Fruit fly (Drosophila melanogaster) whole organism, pupa: Measurements from ENCODE around the gene CG31922.

Experiments
- CG10348 ChIP-seq: fragments of 200-800 bp; sonication (Bioruptor generic); IDR thresholded peaks from 2 replicates; pipeline ENCODE4 v1.3.6; 2022; ENCODE audit warnings: missing biosample characterization, missing genetic modification characterization
- CG12605 ChIP-seq: fragments of 200-800 bp; sonication (Bioruptor generic); IDR thresholded peaks from 2 replicates; pipeline ENCODE4 v1.3.6; 2022; ENCODE audit warnings: missing biosample characterization, missing genetic modification characterization
- CG13204 ChIP-seq: fragments of 200-800 bp; sonication (Bioruptor generic); optimal IDR thresholded peaks from 2 replicates; lab custom pipeline; 2018; ENCODE audit warnings: missing biosample characterization, mild to moderate bottlenecking, missing genetic modification characterization, moderate library complexity
- CG14655 ChIP-seq: fragments of 200-800 bp; sonication (Bioruptor generic); optimal IDR thresholded peaks from 3 replicates; lab custom pipeline; 2017; ENCODE audit warnings: mild to moderate bottlenecking, missing biosample characterization, missing genetic modification reagents, missing genetic modification characterization
- CG15710 ChIP-seq: fragments of 200-800 bp; sonication (Bioruptor generic); optimal IDR thresholded peaks from 2 replicates; lab custom pipeline; 2018; ENCODE audit warnings: missing biosample characterization, mild to moderate bottlenecking, missing genetic modification characterization, moderate library complexity
- CG17806 ChIP-seq: fragments of 200-800 bp; sonication (Bioruptor generic); optimal IDR thresholded peaks from 2 replicates; lab custom pipeline; 2018; ENCODE audit warnings: missing biosample characterization, mild to moderate bottlenecking, missing genetic modification characterization, moderate library complexity
- CG32121 ChIP-seq: fragments of 200-800 bp; sonication (Bioruptor generic); IDR thresholded peaks from 2 replicates; pipeline ENCODE4 v1.3.6; 2022; ENCODE audit warnings: missing biosample characterization, missing genetic modification characterization
- CG34367 ChIP-seq: fragments of 200-800 bp; sonication (Bioruptor generic); optimal IDR thresholded peaks from 2 replicates; lab custom pipeline; 2018; ENCODE audit warnings: missing biosample characterization, mild to moderate bottlenecking, missing genetic modification characterization
- CG4496 ChIP-seq: fragments of 200-800 bp; sonication (Bioruptor generic); IDR thresholded peaks from 3 replicates; pipeline ENCODE4 v1.3.6; 2022; ENCODE audit warnings: missing biosample characterization, missing genetic modification characterization
- CG8159 ChIP-seq: fragments of 200-800 bp; sonication (Bioruptor generic); optimal IDR thresholded peaks from 3 replicates; lab custom pipeline; 2018; ENCODE audit warnings: missing biosample characterization, mild to moderate bottlenecking, missing genetic modification characterization, moderate library complexity
- CG8301 ChIP-seq: fragments of 200-800 bp; sonication (Bioruptor generic); optimal IDR thresholded peaks from 2 replicates; lab custom pipeline; 2018; ENCODE audit warnings: missing biosample characterization, mild to moderate bottlenecking, missing genetic modification characterization
- CG9948 ChIP-seq: fragments of 200-800 bp; sonication (Bioruptor generic); optimal IDR thresholded peaks from 2 replicates; lab custom pipeline; 2018; ENCODE audit warnings: missing biosample characterization, mild to moderate bottlenecking, missing genetic modification characterization, moderate library complexity
- D1 ChIP-seq: fragments of 200-800 bp; sonication (Bioruptor generic); optimal IDR thresholded peaks from 2 replicates; lab custom pipeline; 2018; ENCODE audit warnings: missing biosample characterization, mild to moderate bottlenecking, missing genetic modification characterization, moderate library complexity
- EcR ChIP-seq: fragments of 200-800 bp; sonication (Bioruptor generic); optimal IDR thresholded peaks from 3 replicates; lab custom pipeline; 2019; ENCODE audit warnings: missing biosample characterization, missing genetic modification characterization, mild to moderate bottlenecking, moderate library complexity, missing genetic modification reagents
- Ets98B ChIP-seq: fragments of 200-800 bp; sonication (Bioruptor generic); IDR thresholded peaks from 2 replicates; pipeline ENCODE4 v1.3.6; 2022; ENCODE audit warnings: missing biosample characterization, missing genetic modification characterization
- Pif1A ChIP-seq: fragments of 200-800 bp; sonication (Bioruptor generic); optimal IDR thresholded peaks from 3 replicates; lab custom pipeline; 2016; ENCODE audit warnings: missing biosample characterization, missing genetic modification characterization
- Pif1B ChIP-seq: fragments of 200-800 bp; sonication (Bioruptor generic); optimal IDR thresholded peaks from 3 replicates; lab custom pipeline; 2016; ENCODE audit warnings: missing biosample characterization, missing genetic modification characterization
- Snoo ChIP-seq: fragments of 200-800 bp; sonication (Bioruptor generic); optimal IDR thresholded peaks from 3 replicates; lab custom pipeline; 2017; ENCODE audit warnings: missing biosample characterization, mild to moderate bottlenecking, missing genetic modification characterization, inconsistent platforms
- fd96Ca ChIP-seq: fragments of 200-800 bp; sonication (Bioruptor generic); IDR thresholded peaks from 3 replicates; pipeline ENCODE4 v1.3.6; 2022; ENCODE audit warnings: missing biosample characterization, missing genetic modification characterization
- gl ChIP-seq: fragments of 200-800 bp; sonication (Bioruptor generic); optimal IDR thresholded peaks from 2 replicates; lab custom pipeline; 2018; ENCODE audit warnings: missing biosample characterization, mild to moderate bottlenecking, missing genetic modification characterization
- rn ChIP-seq: fragments of 200-800 bp; sonication (Bioruptor generic); IDR thresholded peaks from 2 replicates; pipeline ENCODE4 v1.3.6; 2022; ENCODE audit warnings: missing biosample characterization, missing genetic modification characterization

CG31922 gene

DNA sequence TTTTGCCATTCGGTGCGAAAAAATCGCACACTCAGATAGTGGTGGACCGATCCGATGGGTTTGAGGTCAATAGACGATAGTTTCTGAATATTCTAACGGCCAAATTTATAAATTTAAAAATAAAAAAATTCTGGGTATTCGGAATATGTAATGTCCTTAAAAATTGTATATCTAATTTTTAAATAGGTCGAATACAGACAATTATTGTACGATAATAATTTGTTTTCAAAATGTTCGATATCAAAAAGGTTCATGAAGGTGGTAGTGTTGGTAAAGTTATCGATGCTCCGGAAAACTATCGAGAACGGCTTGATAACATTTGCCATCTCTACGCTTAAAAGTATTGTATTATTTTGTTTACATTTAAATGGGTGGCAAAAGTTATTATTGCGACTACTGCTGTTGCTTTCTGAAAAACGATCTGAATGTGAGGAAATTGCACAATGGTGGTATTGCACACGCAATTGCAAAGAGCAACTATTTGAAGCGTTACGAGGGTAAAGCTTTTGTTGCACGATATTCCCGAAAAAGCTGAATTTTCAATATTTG is at the start of gene CG31922, which contains the start of gene Plap:
Gene CG31922 (plus strand): TSS at position 315 of the 549 bp plus-strand sequence.
Gene Plap (minus strand): TSS at position 499 of the 549 bp plus-strand sequence.
- TF ChIP-seq CG12605 (GFP tag; lab: Robert Waterston, UW) (no peak), CG34367 (peak; percentile 3), Ets98B (GFP tag; lab: Robert Waterston, UW) (peak; percentile 24; the same call in 1 of the 2 replicates), CG17806 (tag; lab: Kevin White, UChicago) (peak; percentile 42), CG13204 (GFP tag; lab: Kevin White, UChicago) (no peak), CG8159 (tag; lab: Kevin White, UChicago) (peak; percentile 42), fd96Ca (0 out of 3 replicates have a peak, but pooled peaks have one; percentile 22), CG15710 (tag; lab: Kevin White, UChicago) (peak; percentile 63), Pif1B (GFP tag; lab: Kevin White, UChicago) (no peak), CG14655 (GFP tag; lab: Kevin White, UChicago) (no peak), Snoo (tag; lab: Kevin White, UChicago) (peak; percentile 9), EcR (peak; percentile 99), CG8301 (tag; lab: Kevin White, UChicago) (no peak), CG9948 (tag; lab: Kevin White, UChicago) (peak; percentile 22), CG32121 (GFP tag; lab: Robert Waterston, UW) (no peak)

DNA sequence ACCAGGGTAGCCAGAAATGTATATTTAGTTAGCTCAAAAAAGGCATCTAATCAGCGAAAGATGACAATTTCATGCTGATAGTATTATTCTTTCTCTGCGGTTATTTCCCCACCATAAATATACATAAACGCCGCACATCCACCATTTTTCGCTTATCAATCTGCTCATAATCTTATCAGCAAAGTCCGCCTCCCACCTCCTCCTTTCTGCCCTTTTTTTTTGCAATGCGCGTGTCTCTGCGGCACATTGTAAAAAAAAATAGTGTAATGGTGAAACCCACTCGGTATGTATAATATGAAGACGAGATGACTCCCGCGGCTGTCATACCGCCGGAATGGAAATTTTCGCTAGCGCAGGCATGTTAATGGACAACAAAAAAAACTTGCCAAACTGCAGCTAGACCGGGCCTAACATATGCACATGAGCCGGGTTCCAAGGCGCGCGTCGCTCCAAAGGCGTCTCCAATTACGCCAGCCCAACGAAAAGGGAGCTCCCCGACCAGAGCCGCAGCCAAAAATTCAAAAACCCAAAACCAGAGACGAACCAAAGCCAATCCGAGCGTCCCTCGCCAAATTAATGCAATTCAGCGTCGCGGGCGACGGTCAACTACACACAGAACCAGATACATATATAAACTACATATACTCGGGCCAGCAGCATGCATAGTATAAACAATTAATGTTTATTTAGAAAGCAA is 49.6 kb upstream of the CG31922 start:
- peak; percentile 54; the same call in 1 of the 3 replicates for TF ChIP-seq CG4496
- no peak for TF ChIP-seq D1 (tag; lab: Kevin White, UChicago)
- peak; percentile 24 for TF ChIP-seq CG14655 (GFP tag; lab: Kevin White, UChicago)
- TF ChIP-seq gl (tag; lab: Kevin White, UChicago) = no peak
- no peak for TF ChIP-seq CG13204 (GFP tag; lab: Kevin White, UChicago)
- TF ChIP-seq Snoo (tag; lab: Kevin White, UChicago) = no peak
- no peak for TF ChIP-seq CG12605 (GFP tag; lab: Robert Waterston, UW)
- TF ChIP-seq, all 21 proteins: peak for 2

dm6 chr2L:1121942-1122710 is 47.9 kb upstream of the CG31922 start:
- TF ChIP-seq Pif1A (no peak), CG8301 (tag; lab: Kevin White, UChicago) (no peak), CG12605 (GFP tag; lab: Robert Waterston, UW) (no peak)

DNA sequence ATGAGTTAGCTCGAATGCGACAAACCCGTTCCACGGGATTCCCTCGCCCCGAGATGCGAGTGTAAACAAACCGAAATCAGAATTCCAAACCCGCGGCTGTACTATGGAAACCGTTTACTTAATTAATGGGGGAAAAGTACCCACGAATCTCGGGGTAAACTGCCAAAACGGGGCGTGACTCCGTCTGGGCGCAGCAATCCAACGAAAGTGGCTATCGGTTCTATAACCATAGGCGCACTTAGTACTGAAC is 47.3 kb upstream of the CG31922 start:
- TF ChIP-seq D1 (tag; lab: Kevin White, UChicago) (no peak), Pif1B (GFP tag; lab: Kevin White, UChicago) (no peak), gl (tag; lab: Kevin White, UChicago) (no peak), CG8159 (tag; lab: Kevin White, UChicago) (no peak), Pif1A (no peak), CG10348 (no peak), CG4496 (no peak), CG15710 (tag; lab: Kevin White, UChicago) (no peak), Snoo (tag; lab: Kevin White, UChicago) (no peak), CG14655 (GFP tag; lab: Kevin White, UChicago) (no peak), CG8301 (tag; lab: Kevin White, UChicago) (no peak), fd96Ca (no peak), CG17806 (tag; lab: Kevin White, UChicago) (no peak)

DNA sequence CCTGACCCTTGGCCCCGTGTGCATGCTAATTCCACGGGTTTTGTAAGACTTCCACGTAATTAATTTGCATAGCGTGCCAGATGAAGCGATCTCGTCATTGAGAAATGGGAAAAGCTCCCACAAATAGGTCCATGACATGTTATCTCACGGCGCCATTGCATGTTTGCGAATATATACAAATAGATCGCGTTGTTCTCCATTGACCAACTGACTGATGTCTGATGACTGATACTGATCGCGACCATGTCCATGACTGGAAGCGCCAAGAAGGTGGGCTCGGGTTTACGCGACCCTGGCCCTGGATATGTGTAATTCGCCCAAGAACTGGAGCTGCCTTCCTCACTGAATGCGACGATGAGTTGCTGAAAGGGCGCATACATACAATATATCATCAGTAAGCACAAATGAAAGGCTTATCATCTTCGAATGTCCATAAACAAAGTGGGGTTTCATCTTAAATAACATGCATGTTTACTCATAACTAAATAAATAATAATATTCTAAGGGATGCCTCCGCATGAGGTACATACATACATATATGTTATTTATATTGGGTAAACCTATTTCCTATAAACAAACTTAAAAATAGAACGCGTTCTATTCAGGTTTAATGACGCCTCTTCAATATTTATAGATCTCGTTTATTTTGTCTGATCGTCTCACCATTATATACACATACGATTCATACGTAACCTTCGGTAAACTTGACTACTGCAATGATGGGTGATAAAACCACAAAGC is 46.7 kb upstream of the CG31922 start:
- TF ChIP-seq EcR (peak; percentile 70), rn (no peak)

DNA sequence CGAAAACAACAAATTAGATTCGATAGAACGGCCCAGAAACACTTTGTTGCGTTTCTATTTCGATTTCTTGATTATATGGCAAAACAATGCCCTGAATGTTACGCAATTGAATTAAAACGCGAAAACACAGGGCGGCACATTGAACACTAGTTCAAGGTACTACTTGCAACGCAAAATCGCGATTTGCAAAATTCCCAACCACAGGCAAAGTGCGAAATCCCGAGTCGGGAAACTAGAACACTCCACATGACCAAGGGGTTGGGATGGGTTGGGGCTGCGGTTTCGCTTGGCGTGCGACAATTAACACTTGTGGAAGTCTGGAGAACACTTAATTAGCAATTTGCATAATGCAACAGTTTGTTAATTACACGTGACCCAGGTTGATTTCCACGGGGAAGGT is 45.7 kb upstream of the CG31922 start:
- no peak for TF ChIP-seq CG15710 (tag; lab: Kevin White, UChicago)
- TF ChIP-seq EcR = no peak
- TF ChIP-seq CG8159 (tag; lab: Kevin White, UChicago) = no peak
- TF ChIP-seq CG4496 = no peak
- no peak for TF ChIP-seq Pif1A
- TF ChIP-seq Pif1B (GFP tag; lab: Kevin White, UChicago) = no peak
- TF ChIP-seq CG34367 = no peak
- no peak for TF ChIP-seq D1 (tag; lab: Kevin White, UChicago)
- no peak for TF ChIP-seq CG8301 (tag; lab: Kevin White, UChicago)
- no peak for TF ChIP-seq CG14655 (GFP tag; lab: Kevin White, UChicago)
- no peak for TF ChIP-seq Ets98B (GFP tag; lab: Robert Waterston, UW)
- TF ChIP-seq CG32121 (GFP tag; lab: Robert Waterston, UW) = no peak
- no peak for TF ChIP-seq fd96Ca
- no peak for TF ChIP-seq CG17806 (tag; lab: Kevin White, UChicago)
- TF ChIP-seq CG10348 = no peak
- TF ChIP-seq CG9948 (tag; lab: Kevin White, UChicago) = no peak
- no peak for TF ChIP-seq gl (tag; lab: Kevin White, UChicago)
